Fruit fly (Drosophila melanogaster) whole organism, larva: ENCODE data around the gene CG7888.

Experiments used
- noc ChIP-seq: fragments of 200-800 bp; sonication (Bioruptor generic); optimal IDR thresholded peaks from 3 replicates; lab custom pipeline; 2019; ENCODE audit warnings: missing biosample characterization, mild to moderate bottlenecking, missing genetic modification characterization, moderate library complexity

The CG7888 gene

DNA sequence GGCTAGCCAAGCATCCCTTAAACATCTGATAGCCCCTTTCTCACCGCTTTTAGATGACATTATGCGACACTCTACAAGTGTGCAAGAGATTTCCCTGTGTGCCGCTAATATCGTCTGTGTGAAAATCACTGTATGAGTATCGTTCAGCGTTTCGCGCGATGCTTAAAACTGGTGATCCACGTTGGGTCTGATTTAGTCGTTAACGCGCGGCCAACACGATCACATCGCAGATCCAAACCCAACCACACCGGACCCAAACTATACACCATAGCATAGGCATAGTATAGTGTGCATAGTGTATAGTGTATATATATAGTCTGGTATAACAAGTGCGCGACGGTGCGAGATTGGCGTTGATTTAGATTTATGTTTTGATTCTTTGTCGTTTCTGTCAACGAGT is at the start of gene CG7888:
Gene CG7888, plus strand, starts transcription at position 193 of the 400 bp plus-strand sequence.
- no peak for TF ChIP-seq noc (tag; lab: Kevin White, UChicago)

DNA sequence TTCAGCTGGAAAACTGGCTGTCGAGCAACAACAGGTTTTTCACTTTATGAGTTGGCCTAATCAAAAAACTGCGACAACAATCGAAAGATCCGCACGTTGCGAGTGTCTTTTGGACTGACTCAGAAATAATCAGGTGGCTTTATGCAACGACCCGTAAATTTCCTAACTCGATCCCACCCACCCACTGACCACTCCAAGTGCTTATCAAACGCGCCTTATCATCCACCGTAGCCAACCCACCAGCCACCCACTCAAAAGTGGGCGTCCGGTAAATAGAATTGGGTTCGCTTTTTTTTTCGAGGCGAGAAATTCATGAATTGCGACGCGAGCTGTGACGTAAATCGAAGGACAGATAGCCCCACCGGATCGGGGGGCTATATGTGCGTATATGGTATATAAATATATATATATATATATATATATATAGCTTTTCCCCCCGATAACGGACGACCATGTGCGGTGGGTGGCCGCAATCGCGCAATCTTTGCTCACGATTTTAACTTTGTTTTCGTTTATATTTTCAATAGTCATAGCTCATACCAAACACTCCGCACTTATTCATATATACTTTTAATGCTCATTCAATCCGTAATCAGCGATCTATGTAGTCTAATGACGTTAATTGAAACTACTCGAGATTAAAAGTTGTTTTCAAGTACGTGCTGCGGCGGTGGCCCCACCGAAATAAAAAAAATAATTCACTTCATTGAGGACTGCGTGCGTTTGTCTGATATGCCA is 48.9 kb upstream of the CG7888 start:
- TF ChIP-seq noc (tag; lab: Kevin White, UChicago) = no peak

dm6 chr3L:11006433-11006832 is 47.4 kb upstream of the CG7888 start:
- TF ChIP-seq noc (tag; lab: Kevin White, UChicago) = no peak

DNA sequence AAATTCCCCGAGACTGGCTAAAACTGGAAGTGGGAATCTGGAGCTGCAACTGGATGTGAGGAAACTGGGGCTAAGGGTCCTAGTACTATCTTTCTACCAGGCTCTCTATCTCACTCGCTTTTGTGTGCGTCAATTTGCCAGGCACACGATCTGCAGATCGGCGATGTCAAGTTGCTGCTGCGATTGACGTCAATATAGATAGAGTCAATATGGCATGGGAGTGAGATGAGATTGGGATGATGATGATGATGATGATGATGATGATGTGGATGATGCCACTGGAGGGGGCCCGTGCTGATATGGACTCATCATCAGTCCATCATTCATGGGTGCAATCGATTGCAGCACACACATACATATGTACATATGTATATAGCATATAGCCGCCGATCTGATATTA is 46.0 kb upstream of the CG7888 start:
- TF ChIP-seq noc (tag; lab: Kevin White, UChicago) = no peak

dm6 chr3L:11009000-11009794 is 44.6 kb upstream of the CG7888 start, which contains the start of gene klu:
Gene klu (minus strand): TSS chr3L:11009188.
- no peak for TF ChIP-seq noc (tag; lab: Kevin White, UChicago)

dm6 chr3L:11010410-11010827 is 43.4 kb upstream of the CG7888 start:
- TF ChIP-seq noc (tag; lab: Kevin White, UChicago) = peak; percentile 5

dm6 chr3L:11011610-11012202 is 42.1 kb upstream of the CG7888 start:
- no peak for TF ChIP-seq noc (tag; lab: Kevin White, UChicago)

DNA sequence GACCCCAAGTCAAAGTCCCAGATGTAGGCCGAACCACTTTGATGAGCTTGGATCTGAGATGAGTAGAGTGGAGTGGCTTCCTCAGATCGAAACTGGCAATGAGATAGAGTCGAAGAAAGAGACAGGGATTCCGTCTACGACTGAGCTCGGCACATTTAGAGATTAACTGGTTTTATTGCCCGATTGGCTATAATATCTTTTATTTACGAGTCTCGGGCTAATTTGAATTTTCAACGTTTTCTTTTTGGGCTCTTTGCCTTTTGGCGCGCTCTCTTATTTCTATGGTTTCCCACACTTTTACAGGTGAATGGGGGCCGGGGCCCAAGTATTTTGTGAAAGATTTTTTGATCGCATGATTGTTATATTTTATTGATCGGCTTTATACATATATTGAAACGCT is 38.6 kb upstream of the CG7888 start:
- TF ChIP-seq noc (tag; lab: Kevin White, UChicago) = no peak

dm6 chr3L:11020058-11020457 is 33.8 kb upstream of the CG7888 start:
- no peak for TF ChIP-seq noc (tag; lab: Kevin White, UChicago)

- TF ChIP-seq noc (tag; lab: Kevin White, UChicago) = no peak
These were observed 31.9 kb upstream of the CG7888 start for dm6 chr3L:11021958-11022357.

DNA sequence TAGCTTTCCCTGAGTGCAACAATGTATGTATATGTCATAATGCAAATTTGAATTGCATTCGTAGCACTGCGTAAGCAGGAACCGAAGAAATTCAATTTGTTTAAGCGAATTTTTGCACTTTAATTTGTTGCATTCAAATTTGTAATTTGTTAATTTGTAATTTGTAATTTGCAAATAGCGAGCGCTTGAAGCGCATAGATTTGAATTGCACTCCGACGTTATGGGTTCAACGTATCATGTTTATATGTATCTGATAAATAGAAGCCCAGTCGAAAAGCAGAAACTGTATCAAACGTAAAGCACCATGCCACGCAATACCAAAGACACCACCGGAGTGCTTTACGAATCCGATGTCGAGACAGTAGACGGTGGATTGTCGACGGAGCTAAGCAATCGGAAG is 30.6 kb upstream of the CG7888 start, which contains the start of gene Fad2:
Gene Fad2, plus strand, starts transcription at position 301 of the 400 bp plus-strand sequence.
- TF ChIP-seq noc (tag; lab: Kevin White, UChicago) = no peak

DNA sequence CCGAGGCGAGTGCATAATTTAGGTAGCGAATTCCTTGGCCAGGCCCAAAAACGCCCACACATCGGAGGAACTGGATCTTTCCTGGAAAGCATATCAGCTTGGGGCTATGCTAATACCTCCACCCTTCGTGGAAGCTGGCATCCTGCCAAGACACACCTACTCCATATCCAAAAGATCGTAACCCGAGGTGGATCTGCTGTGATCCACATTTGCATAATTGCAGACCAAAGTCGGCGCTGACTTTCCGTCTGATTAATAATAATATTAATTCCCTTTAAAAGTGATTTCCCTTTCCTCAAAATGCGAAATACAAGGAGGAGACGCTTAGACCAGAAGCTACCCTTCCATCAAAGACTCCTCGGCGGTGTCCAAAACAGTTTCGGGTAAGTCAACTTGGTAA is 28.6 kb upstream of the CG7888 start, which contains the start of gene CG32079:
Gene CG32079, plus strand, starts transcription at position 301 of the 400 bp plus-strand sequence.
- TF ChIP-seq noc (tag; lab: Kevin White, UChicago) = no peak

DNA sequence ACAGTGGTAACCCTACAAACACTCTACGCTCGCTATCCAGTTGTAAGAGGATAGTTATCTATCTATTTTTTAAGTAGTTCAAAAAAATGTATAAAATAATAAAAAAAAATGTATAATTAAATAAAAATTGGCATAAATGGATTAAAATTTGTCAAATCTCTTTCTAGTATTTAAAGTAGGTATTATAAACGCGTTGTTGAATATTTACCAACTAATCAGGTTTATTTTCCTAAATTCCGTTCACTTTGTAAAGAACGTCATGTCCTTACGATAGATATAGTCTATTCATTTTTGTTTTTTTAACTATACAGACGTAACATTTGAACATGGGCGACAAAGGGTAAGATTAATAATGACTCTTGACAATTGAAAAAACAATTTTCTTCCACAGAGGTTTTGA is 26.6 kb upstream of the CG7888 start, which contains the start of gene CG32081:
Gene CG32081, plus strand, starts transcription at position 301 of the 400 bp plus-strand sequence.
- TF ChIP-seq noc (tag; lab: Kevin White, UChicago) = no peak

DNA sequence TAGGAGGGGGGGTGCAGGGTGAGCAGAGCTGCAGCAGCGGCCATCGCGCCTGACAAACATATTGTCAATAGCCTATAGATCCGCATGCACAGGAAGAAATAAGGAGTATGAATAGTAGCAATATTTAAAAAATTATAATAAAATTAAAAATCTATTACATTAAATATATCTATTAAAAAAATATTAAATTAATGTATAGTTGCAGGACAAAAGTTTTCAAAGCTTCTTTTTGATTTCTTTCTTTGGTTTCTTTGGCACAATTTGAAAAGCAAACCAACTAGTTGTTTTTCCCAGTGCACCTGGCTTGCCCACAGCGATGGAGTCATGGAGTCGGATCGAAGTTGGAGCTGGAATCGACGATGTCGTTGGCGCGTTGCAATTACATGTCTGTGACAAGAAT is 22.1 kb upstream of the CG7888 start:
- no peak for TF ChIP-seq noc (tag; lab: Kevin White, UChicago)

DNA sequence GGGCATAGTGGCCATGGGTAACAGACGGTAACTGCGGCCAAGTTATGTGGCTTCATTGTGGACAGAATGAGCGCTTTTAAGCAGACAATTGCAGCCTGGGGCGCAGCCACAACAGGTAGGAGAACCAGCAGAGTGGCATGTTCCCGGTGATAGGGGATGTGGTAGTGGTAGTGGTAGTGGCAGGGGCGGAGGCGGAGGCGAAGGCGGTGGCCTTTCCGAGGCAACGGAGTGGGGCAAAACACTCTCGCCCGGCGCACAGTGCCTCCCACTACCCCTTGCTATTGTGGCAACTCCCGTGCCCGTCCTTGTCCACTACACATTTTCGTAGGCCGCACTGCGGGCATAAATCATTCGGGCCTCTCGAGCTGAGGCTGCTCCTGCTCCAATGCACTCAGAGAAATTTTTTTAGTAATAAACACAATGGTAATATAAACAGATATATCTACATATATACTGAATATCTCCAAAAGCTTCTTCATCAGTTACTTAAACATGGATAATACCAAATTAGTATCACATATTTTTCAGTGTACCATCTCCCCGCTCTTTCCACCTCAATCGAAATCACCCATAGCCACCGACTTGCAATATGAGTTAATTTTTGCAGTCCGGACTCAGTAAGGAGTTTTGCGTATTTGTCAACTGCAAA is 20.4 kb upstream of the CG7888 start:
- no peak for TF ChIP-seq noc (tag; lab: Kevin White, UChicago)
